Worm (Caenorhabditis elegans): ENCODE results near the gene Y32B12B.8.

Y32B12B.8 gene

ce11 chrV:16535172-16535571, at the start of gene Y32B12B.8:
TSS of gene Y32B12B.8 (plus strand) at chrV:16535472.
- TF ChIP-seq aha-1 (tag; optimal IDR thresholded peaks at IDR 0.05) = no peak
- no peak for TF ChIP-seq lsy-2 (tag; optimal IDR thresholded peaks at IDR 0.05)
- TF ChIP-seq nhr-28 (tag; optimal IDR thresholded peaks at IDR 0.05) = no peak
- TF ChIP-seq ceh-63 (GFP tag; optimal IDR thresholded peaks at IDR 0.05) = no peak
- no peak for TF ChIP-seq Y116A8C.19 (tag; optimal IDR thresholded peaks at IDR 0.05; ENCODE audit: borderline replicate concordance)
- no peak for TF ChIP-seq hlh-17 (GFP tag; optimal IDR thresholded peaks at IDR 0.05; ENCODE audit: borderline replicate concordance)
- no peak for TF ChIP-seq skn-1 (tag; optimal IDR thresholded peaks at IDR 0.05)
- no peak for TF ChIP-seq efl-3 (GFP tag; optimal IDR thresholded peaks at IDR 0.05)
- no peak for TF ChIP-seq fos-1 (tag; optimal IDR thresholded peaks at IDR 0.05)
- no peak for TF ChIP-seq ztf-11 (tag; optimal IDR thresholded peaks at IDR 0.05)
- no peak for TF ChIP-seq sup-37 (GFP tag; optimal IDR thresholded peaks at IDR 0.05)
- TF ChIP-seq alr-1 (tag; optimal IDR thresholded peaks at IDR 0.05; ENCODE audit: borderline replicate concordance) = no peak
- no peak for TF ChIP-seq efl-1 (optimal IDR thresholded peaks at IDR 0.05)
- TF ChIP-seq efl-1 (GFP tag; optimal IDR thresholded peaks at IDR 0.05 in 1 of 2) = no peak

DNA sequence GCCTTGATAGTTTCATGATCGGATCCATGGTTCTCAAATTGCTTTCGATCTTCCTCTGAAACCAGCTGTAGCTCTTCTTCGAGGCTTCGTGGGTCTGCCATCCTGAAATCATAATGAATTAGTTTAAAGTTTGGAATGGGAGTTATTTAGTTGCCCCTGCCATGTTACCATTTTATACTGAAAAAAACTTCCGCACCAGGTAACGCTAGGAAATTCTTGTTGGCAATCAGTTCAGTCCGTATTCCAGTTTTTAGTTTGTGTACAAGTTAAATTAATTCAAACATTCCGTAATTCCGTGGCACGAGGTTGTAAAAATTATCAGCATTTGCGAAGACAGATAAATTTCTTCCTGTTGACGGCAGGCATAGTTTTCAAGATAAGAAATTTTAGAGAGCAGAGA, 47.8 kb upstream of the Y32B12B.8 start, which contains the start of gene Y32B12A.5:
Gene Y32B12A.5 (minus strand): TSS at position 101 of the 400 bp plus-strand sequence.
- TF ChIP-seq pqm-1 (tag; optimal IDR thresholded peaks at IDR 0.05) = no peak
- no peak for TF ChIP-seq ets-5 (GFP tag; IDR thresholded peaks at IDR 0.05)
- no peak for TF ChIP-seq lin-13 (GFP tag; optimal IDR thresholded peaks at IDR 0.05)
- no peak for TF ChIP-seq nhr-237 (tag; optimal IDR thresholded peaks at IDR 0.05)
- TF ChIP-seq vab-15 (tag; optimal IDR thresholded peaks at IDR 0.05) = no peak
- no peak for TF ChIP-seq isw-1 (GFP tag; IDR thresholded peaks at IDR 0.05)
- TF ChIP-seq nhr-76 (tag; optimal IDR thresholded peaks at IDR 0.05) = no peak
- no peak for TF ChIP-seq mep-1 (tag; optimal IDR thresholded peaks at IDR 0.05)
- TF ChIP-seq swsn-7 (tag; optimal IDR thresholded peaks at IDR 0.05) = no peak
- no peak for TF ChIP-seq sup-37 (GFP tag; optimal IDR thresholded peaks at IDR 0.05)
- TF ChIP-seq fkh-10 (GFP tag; optimal IDR thresholded peaks at IDR 0.05) = no peak
- TF ChIP-seq lir-3 (tag; optimal IDR thresholded peaks at IDR 0.05; ENCODE audit: poor library complexity) = no peak
- TF ChIP-seq dsc-1 (tag; optimal IDR thresholded peaks at IDR 0.05) = no peak
- TF ChIP-seq ceh-90 (tag; optimal IDR thresholded peaks at IDR 0.05) = no peak
- TF ChIP-seq nhr-47 (tag; optimal IDR thresholded peaks at IDR 0.05) = no peak
- no peak for TF ChIP-seq lin-35 (GFP tag; optimal IDR thresholded peaks at IDR 0.05)
- no peak for TF ChIP-seq Y116A8C.19 (tag; optimal IDR thresholded peaks at IDR 0.05; ENCODE audit: borderline replicate concordance)

DNA sequence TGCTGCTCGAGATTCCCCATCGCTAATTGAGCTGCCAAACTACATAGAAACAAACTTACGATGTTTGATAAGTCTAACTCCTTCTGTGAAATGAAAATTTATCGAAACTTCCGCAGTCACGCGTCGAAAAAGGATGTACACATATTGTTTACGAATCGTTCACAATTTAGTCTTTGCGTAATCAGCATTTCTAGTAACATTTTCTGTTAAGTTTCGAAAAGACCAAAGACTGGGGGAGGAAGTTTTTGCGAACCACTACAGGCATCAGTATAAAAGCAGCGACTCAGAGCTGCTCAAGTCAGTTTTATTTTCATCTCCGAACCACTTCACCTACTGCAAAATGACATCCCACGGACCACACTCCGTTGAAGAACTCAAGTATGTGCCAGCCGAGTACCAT, 47.1 kb upstream of the Y32B12B.8 start, which contains the start of gene sqst-4:
Gene sqst-4 (plus strand): TSS at position 301 of the 400 bp plus-strand sequence.
- no peak for TF ChIP-seq C16A3.4 (tag; optimal IDR thresholded peaks at IDR 0.05)
- no peak for TF ChIP-seq lsy-2 (tag; optimal IDR thresholded peaks at IDR 0.05)
- TF ChIP-seq swsn-7 (tag; optimal IDR thresholded peaks at IDR 0.05) = no peak
- TF ChIP-seq snu-23 (GFP tag; optimal IDR thresholded peaks at IDR 0.05) = no peak
- TF ChIP-seq nhr-84 (tag; optimal IDR thresholded peaks at IDR 0.05) = no peak
- no peak for TF ChIP-seq nhr-47 (tag; optimal IDR thresholded peaks at IDR 0.05)
- TF ChIP-seq alr-1 (tag; optimal IDR thresholded peaks at IDR 0.05; ENCODE audit: borderline replicate concordance) = no peak
- no peak for TF ChIP-seq nhr-85 (tag)
- no peak for TF ChIP-seq unc-86 (tag; optimal IDR thresholded peaks at IDR 0.05)
- TF ChIP-seq ztf-11 (tag; optimal IDR thresholded peaks at IDR 0.05) = no peak
- no peak for TF ChIP-seq nhr-90 (tag; optimal IDR thresholded peaks at IDR 0.05; ENCODE audit: poor library complexity)
- TF ChIP-seq egl-13 (tag; optimal IDR thresholded peaks at IDR 0.05) = no peak
- no peak for TF ChIP-seq hlh-4 (tag; optimal IDR thresholded peaks at IDR 0.05)
- no peak for TF ChIP-seq hpl-2 (GFP tag; optimal IDR thresholded peaks at IDR 0.05)
- TF ChIP-seq unc-98 (GFP tag; IDR thresholded peaks at IDR 0.05) = no peak
- no peak for TF ChIP-seq elt-3 (tag; optimal IDR thresholded peaks at IDR 0.05)
- TF ChIP-seq ets-5 (GFP tag; IDR thresholded peaks at IDR 0.05) = no peak
